Worm (Caenorhabditis elegans): ENCODE results near the gene smim-14.

The smim-14 gene

ce11 chrIII:3430667-3431066 lies 38.9 kb downstream of the smim-14 start:
- no peak for TF ChIP-seq zag-1 (tag; optimal IDR thresholded peaks at IDR 0.05)
- TF ChIP-seq ceh-28 (tag; optimal IDR thresholded peaks at IDR 0.05) = peak; percentile 61

ce11 chrIII:3429761-3430160 lies 39.8 kb downstream of the smim-14 start:
- TF ChIP-seq ceh-28 (tag; optimal IDR thresholded peaks at IDR 0.05) (peak; percentile 82), mep-1 (tag; optimal IDR thresholded peaks at IDR 0.05) (no peak)

ce11 chrIII:3428574-3428973 lies 41.0 kb downstream of the smim-14 start:
- TF ChIP-seq unc-62 (GFP tag; optimal IDR thresholded peaks at IDR 0.05 in 1 of 2) = peak in 1 of 2 experiments; percentile 95
- no peak for TF ChIP-seq unc-62 (tag; optimal IDR thresholded peaks at IDR 0.05)
- TF ChIP-seq cey-2 (tag; optimal IDR thresholded peaks at IDR 0.05; ENCODE audit: borderline replicate concordance, insufficient read depth) = no peak
- no peak for TF ChIP-seq lir-3 (tag; optimal IDR thresholded peaks at IDR 0.05)

- no peak for TF ChIP-seq zip-2 (tag; optimal IDR thresholded peaks at IDR 0.05)
- TF ChIP-seq lin-38 (GFP tag; IDR thresholded peaks at IDR 0.05) = peak; percentile 66
- 0 out of 2 replicates have a peak, but pooled peaks have one; percentile 36 for TF ChIP-seq ZK337.2 (GFP tag; IDR thresholded peaks at IDR 0.05)
- peak; percentile 74 for TF ChIP-seq set-16 (GFP tag; IDR thresholded peaks at IDR 0.05)
- no peak for TF ChIP-seq ces-1 (GFP tag; optimal IDR thresholded peaks at IDR 0.05)
- no peak for TF ChIP-seq daf-16 (GFP tag; optimal IDR thresholded peaks at IDR 0.05)
- TF ChIP-seq daf-16 (tag; optimal IDR thresholded peaks at IDR 0.05) = no peak
- TF ChIP-seq mes-2 (tag; optimal IDR thresholded peaks at IDR 0.05; ENCODE audit: poor library complexity, severe bottlenecking) = no peak
- TF ChIP-seq nhr-102 (tag; optimal IDR thresholded peaks at IDR 0.05) = no peak
- no peak for TF ChIP-seq Y105C5A.15 (GFP tag; IDR thresholded peaks at IDR 0.05)
- 0 out of 2 replicates have a peak, but pooled peaks have one; percentile 14 for TF ChIP-seq mdt-29 (GFP tag; IDR thresholded peaks at IDR 0.05)
- TF ChIP-seq lim-7 (GFP tag; IDR thresholded peaks at IDR 0.05) = peak; percentile 79
- TF ChIP-seq nhr-42 (GFP tag; IDR thresholded peaks at IDR 0.05) = no peak
- no peak for TF ChIP-seq lin-15B (tag; optimal IDR thresholded peaks at IDR 0.05)
- no peak for TF ChIP-seq saeg-2 (GFP tag; IDR thresholded peaks at IDR 0.05)
- TF ChIP-seq zfp-2 (tag; optimal IDR thresholded peaks at IDR 0.05) = no peak
- no peak for TF ChIP-seq ceh-32 (tag; optimal IDR thresholded peaks at IDR 0.05; ENCODE audit: poor library complexity)
- no peak for TF ChIP-seq sdz-12 (GFP tag; optimal IDR thresholded peaks at IDR 0.05)
- TF ChIP-seq tag-97 (GFP tag; IDR thresholded peaks at IDR 0.05) = no peak
- TF ChIP-seq unc-62 (GFP tag; optimal IDR thresholded peaks at IDR 0.05 in 1 of 2) = no peak
- TF ChIP-seq unc-62 (tag; optimal IDR thresholded peaks at IDR 0.05) = no peak
- no peak for TF ChIP-seq mxl-3 (GFP tag; optimal IDR thresholded peaks at IDR 0.05)
- TF ChIP-seq jun-1 (tag; optimal IDR thresholded peaks at IDR 0.05) = no peak
- TF ChIP-seq nhr-237 (tag; optimal IDR thresholded peaks at IDR 0.05) = no peak
- TF ChIP-seq nhr-76 (tag; optimal IDR thresholded peaks at IDR 0.05) = no peak
- TF ChIP-seq lin-39 (tag; optimal IDR thresholded peaks at IDR 0.05) = no peak
- no peak for TF ChIP-seq spr-1 (tag; optimal IDR thresholded peaks at IDR 0.05)
- no peak for TF ChIP-seq egl-27 (tag; optimal IDR thresholded peaks at IDR 0.05)
- TF ChIP-seq F37D6.2 (tag; optimal IDR thresholded peaks at IDR 0.05) = no peak
- TF ChIP-seq hlh-30 (tag; optimal IDR thresholded peaks at IDR 0.05; ENCODE audit: insufficient read depth) = no peak
- no peak for TF ChIP-seq D1046.2 (GFP tag; IDR thresholded peaks at IDR 0.05)
- TF ChIP-seq dmd-9 (GFP tag; IDR thresholded peaks at IDR 0.05) = no peak
- TF ChIP-seq daf-19 (GFP tag; conservative IDR thresholded peaks at IDR 0.05) = no peak
- TF ChIP-seq nhr-48 (tag; optimal IDR thresholded peaks at IDR 0.05) = no peak
- TF ChIP-seq dmd-8 (GFP tag; IDR thresholded peaks at IDR 0.05) = peak; percentile 63; the same call in 1 of the 2 replicates
- no peak for TF ChIP-seq skn-1 (tag; optimal IDR thresholded peaks at IDR 0.05)
- TF ChIP-seq nhr-77 (tag; optimal IDR thresholded peaks at IDR 0.05) = no peak
- TF ChIP-seq gei-8 (GFP tag; optimal IDR thresholded peaks at IDR 0.05) = no peak
- no peak for TF ChIP-seq attf-4 (tag; optimal IDR thresholded peaks at IDR 0.05)
- no peak for TF ChIP-seq nhr-41 (GFP tag; IDR thresholded peaks at IDR 0.05)
- peak; percentile 83 for TF ChIP-seq egl-43 (GFP tag; IDR thresholded peaks at IDR 0.05)
- TF ChIP-seq pqm-1 (tag; optimal IDR thresholded peaks at IDR 0.05) = no peak
Measured at ce11 chrIII:3426741-3427140, 42.8 kb downstream of the smim-14 start.

Data from whole organism, L4 larva.